Fruit fly (Drosophila melanogaster) whole organism, embryonic: Measurements from ENCODE around the gene CG16789.

Experiments used
- Aef1 ChIP-seq: fragments of 200-800 bp; sonication (Bioruptor generic); IDR thresholded peaks from 3 replicates; pipeline ENCODE4 v1.3.6; 2022; ENCODE audit warnings: missing biosample characterization, missing genetic modification characterization
- CG10366 ChIP-seq: fragments of 200-800 bp; sonication (Bioruptor generic); IDR thresholded peaks from 2 replicates; pipeline ENCODE4 v1.3.6; 2022; ENCODE audit warnings: missing biosample characterization, missing genetic modification characterization
- CG12659 ChIP-seq: fragments of 200-800 bp; sonication (Bioruptor generic); optimal IDR thresholded peaks from 3 replicates; lab custom pipeline; 2017; ENCODE audit warnings: mild to moderate bottlenecking, missing biosample characterization, missing genetic modification reagents, missing genetic modification characterization
- CG14860 ChIP-seq: fragments of 200-800 bp; sonication (Bioruptor generic); IDR thresholded peaks from 3 replicates; pipeline ENCODE4 v1.3.6; 2022; ENCODE audit warnings: missing biosample characterization, missing genetic modification characterization; ENCODE audit not compliant: partially characterized antibody
- CG14965 ChIP-seq: fragments of 200-800 bp; sonication (Bioruptor generic); optimal IDR thresholded peaks from 2 replicates; lab custom pipeline; 2016; ENCODE audit warnings: missing biosample characterization, missing genetic modification characterization, borderline replicate concordance
- CG17829 ChIP-seq: fragments of 200-800 bp; optimal IDR thresholded peaks from 2 replicates; lab custom pipeline; 2019; ENCODE audit warnings: missing biosample characterization, mild to moderate bottlenecking, missing genetic modification characterization, moderate library complexity
- CG18764 ChIP-seq: fragments of 200-800 bp; sonication (Bioruptor generic); optimal IDR thresholded peaks from 3 replicates; lab custom pipeline; 2016; ENCODE audit warnings: missing biosample characterization, missing genetic modification characterization
- CG2199 ChIP-seq: fragments of 200-800 bp; sonication (Bioruptor generic); IDR thresholded peaks from 3 replicates; pipeline ENCODE4 v1.3.6; 2022; ENCODE audit warnings: missing biosample characterization, missing genetic modification characterization
- CG31388 ChIP-seq: fragments of 200-800 bp; sonication (Bioruptor generic); optimal IDR thresholded peaks from 2 replicates; lab custom pipeline; 2016; ENCODE audit warnings: missing biosample characterization, missing genetic modification characterization
- CG3847 ChIP-seq: fragments of 200-800 bp; sonication (Bioruptor generic); IDR thresholded peaks from 2 replicates; pipeline ENCODE4 v1.3.6; 2022; ENCODE audit warnings: missing biosample characterization, missing genetic modification characterization
- CG4404 ChIP-seq: fragments of 200-800 bp; sonication (Bioruptor generic); IDR thresholded peaks from 2 replicates; pipeline ENCODE4 v1.3.6; 2022; ENCODE audit warnings: missing biosample characterization, missing genetic modification characterization
- CG4707 ChIP-seq: fragments of 200-800 bp; sonication (Bioruptor generic); optimal IDR thresholded peaks from 2 replicates; lab custom pipeline; 2018; ENCODE audit warnings: missing biosample characterization, mild to moderate bottlenecking, missing genetic modification characterization, moderate library complexity
- CG6791 ChIP-seq: fragments of 200-800 bp; sonication (Bioruptor generic); IDR thresholded peaks from 3 replicates; pipeline ENCODE4 v1.3.6; 2022; ENCODE audit warnings: missing biosample characterization, missing genetic modification characterization; ENCODE audit not compliant: partially characterized antibody
- CG6813 ChIP-seq: fragments of 200-800 bp; sonication (Bioruptor generic); optimal IDR thresholded peaks from 2 replicates; lab custom pipeline; 2017; ENCODE audit warnings: missing biosample characterization, missing genetic modification characterization, mild to moderate bottlenecking, moderate library complexity, missing genetic modification reagents
- CG8924 ChIP-seq: fragments of 200-800 bp; optimal IDR thresholded peaks from 3 replicates; lab custom pipeline; 2019; ENCODE audit warnings: missing biosample characterization, mild to moderate bottlenecking, missing genetic modification characterization, moderate library complexity
- CG9609 ChIP-seq: fragments of 200-800 bp; sonication (Bioruptor generic); optimal IDR thresholded peaks from 3 replicates; lab custom pipeline; 2016; ENCODE audit warnings: missing biosample characterization, missing genetic modification characterization
- CG9932 ChIP-seq: fragments of 200-800 bp; sonication (Bioruptor generic); IDR thresholded peaks from 2 replicates; pipeline ENCODE4 v1.3.6; 2022; ENCODE audit warnings: missing biosample characterization, missing genetic modification characterization
- D ChIP-seq, 2 experiments: fragments of 200-800 bp in 1 of 2; fragments of >200 bp in 1 of 2; sonication (Bioruptor generic) in 1 of 2; optimal IDR thresholded peaks; 2 replicates in 1 of 2; 3 replicates in 1 of 2; lab custom pipeline; 2017; ENCODE audit warnings: mild to moderate bottlenecking in 1 of 2, missing biosample characterization in 1 of 2, missing genetic modification characterization in 1 of 2, missing genetic modification reagents in 1 of 2
- Dad ChIP-seq: fragments of 200-800 bp; sonication (Bioruptor generic); optimal IDR thresholded peaks from 3 replicates; lab custom pipeline; 2016; ENCODE audit warnings: missing biosample characterization, missing genetic modification characterization
- Dip3 ChIP-seq: fragments of 200-800 bp; sonication (Bioruptor generic); optimal IDR thresholded peaks from 3 replicates; lab custom pipeline; 2016; ENCODE audit warnings: missing biosample characterization, missing genetic modification characterization
- Dll ChIP-seq: fragments of 200-800 bp; sonication (Bioruptor generic); IDR thresholded peaks from 4 replicates; pipeline ENCODE4 v1.3.6; 2022; ENCODE audit warnings: missing biosample characterization, missing genetic modification characterization; ENCODE audit not compliant: partially characterized antibody
- Ets97D ChIP-seq: fragments of 200-800 bp; sonication (Bioruptor generic); optimal IDR thresholded peaks from 3 replicates; lab custom pipeline; 2016; ENCODE audit warnings: missing biosample characterization, missing genetic modification characterization
- Fer1 ChIP-seq: fragments of 200-800 bp; sonication (Bioruptor generic); optimal IDR thresholded peaks from 2 replicates; lab custom pipeline; 2017; ENCODE audit warnings: missing biosample characterization, mild to moderate bottlenecking, missing genetic modification characterization
- H2.0 ChIP-seq: fragments of 200-800 bp; sonication (Bioruptor generic); IDR thresholded peaks from 2 replicates; pipeline ENCODE4 v1.3.6; 2022; ENCODE audit warnings: missing biosample characterization, missing genetic modification characterization
- Mrtf ChIP-seq: fragments of 200-800 bp; sonication (Bioruptor generic); IDR thresholded peaks from 3 replicates; pipeline ENCODE4 v1.3.6; 2022; ENCODE audit warnings: missing biosample characterization, missing genetic modification characterization
- Nf-YB ChIP-seq: fragments of 200-800 bp; sonication (Bioruptor generic); optimal IDR thresholded peaks from 3 replicates; lab custom pipeline; 2019; ENCODE audit warnings: missing biosample characterization, mild to moderate bottlenecking, missing genetic modification characterization, moderate library complexity
- Oli ChIP-seq: fragments of 200-800 bp; sonication (Bioruptor generic); optimal IDR thresholded peaks from 2 replicates; lab custom pipeline; 2018; ENCODE audit warnings: missing biosample characterization, mild to moderate bottlenecking, missing genetic modification characterization, moderate library complexity
- Sry-β ChIP-seq: fragments of 200-800 bp; sonication (Bioruptor generic); optimal IDR thresholded peaks from 2 replicates; lab custom pipeline; 2018; ENCODE audit warnings: missing biosample characterization, mild to moderate bottlenecking, missing genetic modification characterization, moderate library complexity
- Ssrp ChIP-seq: fragments of 200-800 bp; sonication (Bioruptor generic); optimal IDR thresholded peaks from 2 replicates; lab custom pipeline; 2018; ENCODE audit warnings: missing biosample characterization, mild to moderate bottlenecking, missing genetic modification characterization, moderate library complexity
- Stat92E ChIP-seq, 3 experiments: fragments of >200 bp in 2 of 3; fragments of 200-800 bp in 1 of 3; sonication (Bioruptor generic) in 1 of 3; optimal IDR thresholded peaks; 2 replicates each; lab custom pipeline; 2017 to 2019; ENCODE audit warnings: missing biosample characterization in 3 of 3, missing genetic modification characterization in 3 of 3, mild to moderate bottlenecking in 1 of 3, moderate library complexity in 1 of 3
- bbx ChIP-seq: fragments of 200-800 bp; sonication (Bioruptor generic); IDR thresholded peaks from 2 replicates; pipeline ENCODE4 v1.3.6; 2022; ENCODE audit warnings: missing biosample characterization, missing genetic modification characterization; ENCODE audit not compliant: partially characterized antibody
- cg ChIP-seq: fragments of 200-800 bp; sonication (Bioruptor generic); optimal IDR thresholded peaks from 3 replicates; lab custom pipeline; 2019; ENCODE audit warnings: missing biosample characterization, mild to moderate bottlenecking, missing genetic modification characterization, moderate library complexity
- dmrt99B ChIP-seq: fragments of 200-800 bp; sonication (Bioruptor generic); optimal IDR thresholded peaks from 2 replicates; lab custom pipeline; 2018; ENCODE audit warnings: missing biosample characterization, mild to moderate bottlenecking, missing genetic modification characterization, moderate library complexity
- fd3F ChIP-seq: fragments of 200-800 bp; sonication (Bioruptor generic); optimal IDR thresholded peaks from 2 replicates; lab custom pipeline; 2018; ENCODE audit warnings: missing biosample characterization, mild to moderate bottlenecking, missing genetic modification characterization, moderate library complexity
- gcm2 ChIP-seq: fragments of 200-800 bp; sonication (Bioruptor generic); optimal IDR thresholded peaks from 2 replicates; lab custom pipeline; 2016; ENCODE audit warnings: missing biosample characterization, missing genetic modification characterization
- gsb ChIP-seq: fragments of 200-800 bp; sonication (Bioruptor generic); IDR thresholded peaks from 2 replicates; pipeline ENCODE4 v1.3.6; 2022; ENCODE audit warnings: missing biosample characterization, missing genetic modification characterization
- gt ChIP-seq: fragments of 200-800 bp; sonication (Bioruptor generic); IDR thresholded peaks from 2 replicates; pipeline ENCODE4 v1.3.6; 2022; ENCODE audit warnings: missing biosample characterization, missing genetic modification characterization
- kni ChIP-seq: fragments of 200-800 bp; sonication (Bioruptor generic); optimal IDR thresholded peaks from 3 replicates; lab custom pipeline; 2017; ENCODE audit warnings: mild to moderate bottlenecking, missing biosample characterization, missing genetic modification reagents, missing genetic modification characterization
- lola ChIP-seq, 3 experiments: fragments of >200 bp in 2 of 3; fragments of 200-800 bp in 1 of 3; sonication (Bioruptor generic) in 1 of 3; optimal IDR thresholded peaks; 2 replicates each; lab custom pipeline; 2017 to 2019; ENCODE audit warnings: missing biosample characterization in 3 of 3, missing genetic modification characterization in 3 of 3, mild to moderate bottlenecking in 1 of 3, moderate library complexity in 1 of 3
- mld ChIP-seq: fragments of 200-800 bp; sonication (Bioruptor generic); IDR thresholded peaks from 3 replicates; pipeline ENCODE4 v1.3.6; 2022; ENCODE audit warnings: missing biosample characterization, missing genetic modification characterization; ENCODE audit not compliant: partially characterized antibody
- nom ChIP-seq: fragments of 200-800 bp; sonication (Bioruptor generic); optimal IDR thresholded peaks from 2 replicates; lab custom pipeline; 2017; ENCODE audit warnings: missing biosample characterization, missing genetic modification characterization, mild to moderate bottlenecking, moderate library complexity, missing genetic modification reagents
- oc ChIP-seq: fragments of 200-800 bp; sonication (Bioruptor generic); optimal IDR thresholded peaks from 2 replicates; lab custom pipeline; 2018; ENCODE audit warnings: missing biosample characterization, mild to moderate bottlenecking, missing genetic modification characterization, moderate library complexity
- org-1 ChIP-seq: fragments of 200-800 bp; sonication (Bioruptor generic); optimal IDR thresholded peaks from 2 replicates; lab custom pipeline; 2017; ENCODE audit warnings: missing biosample characterization, missing genetic modification characterization
- pan ChIP-seq, 4 experiments: fragments of >200 bp in 3 of 4; fragments of 200-800 bp in 1 of 4; sonication (Bioruptor generic) in 1 of 4; optimal IDR thresholded peaks in 3 of 4; IDR thresholded peaks in 1 of 4; 2 replicates each; pipeline versions ENCODE4 v1.3.6 to Lab custom; 2017 to 2022; ENCODE audit warnings: missing biosample characterization in 2 of 4, missing genetic modification characterization in 2 of 4, mixed read lengths in 1 of 4
- twi ChIP-seq: fragments of 200-800 bp; optimal IDR thresholded peaks from 2 replicates; lab custom pipeline; 2019; ENCODE audit warnings: missing biosample characterization, mild to moderate bottlenecking, missing genetic modification characterization, moderate library complexity
- z ChIP-seq: fragments of 200-800 bp; sonication (Bioruptor generic); IDR thresholded peaks from 3 replicates; pipeline ENCODE4 v1.3.6; 2022; ENCODE audit warnings: missing biosample characterization, missing genetic modification characterization
- zen ChIP-seq: fragments of 200-800 bp; sonication (Bioruptor generic); optimal IDR thresholded peaks from 3 replicates; lab custom pipeline; 2018; ENCODE audit warnings: missing biosample characterization, mild to moderate bottlenecking, missing genetic modification characterization, moderate library complexity

The CG16789 gene

dm6 chr3R:9604445-9605020 is 38.5 kb downstream of the CG16789 start (continued):
- TF ChIP-seq CG14965 (GFP tag; lab: Kevin White, UChicago): no peak
- no peak for TF ChIP-seq nom (GFP tag; lab: Kevin White, UChicago)
- TF ChIP-seq CG2199: no peak
- TF ChIP-seq dmrt99B (tag; lab: Kevin White, UChicago): no peak
- TF ChIP-seq Oli (tag; lab: Kevin White, UChicago): no peak
- peak; percentile 82 for TF ChIP-seq zen (tag; lab: Kevin White, UChicago)
- peak; percentile 10 for TF ChIP-seq cg
- no peak for TF ChIP-seq bbx (GFP tag; lab: Robert Waterston, UW)
- no peak for TF ChIP-seq CG6813 (GFP tag; lab: Kevin White, UChicago)
- TF ChIP-seq Ets97D: no peak
- no peak for TF ChIP-seq Fer1 (GFP tag; lab: Kevin White, UChicago)
- no peak for TF ChIP-seq CG3847 (GFP tag; lab: Robert Waterston, UW)
- no peak for TF ChIP-seq Stat92E (GFP tag; optimal IDR thresholded peaks at IDR 0.05; lab: Kevin White, UChicago)
- TF ChIP-seq, all 482 proteins: peak for 12

- TF ChIP-seq z (GFP tag; lab: Robert Waterston, UW): no peak
- no peak for TF ChIP-seq Sry-β
- TF ChIP-seq D (optimal IDR thresholded peaks at IDR 0.05; lab: Kevin White, UChicago): no peak
- TF ChIP-seq D (GFP tag; optimal IDR thresholded peaks at IDR 0.05; lab: Kevin White, UChicago): peak; percentile 51
- TF ChIP-seq CG4404: peak; percentile 35; the same call in 1 of the 2 replicates
- TF ChIP-seq mld (GFP tag; lab: Robert Waterston, UW): no peak
- no peak for TF ChIP-seq CG4707
- TF ChIP-seq gsb (GFP tag; lab: Robert Waterston, UW): no peak
- TF ChIP-seq gt (GFP tag; lab: Robert Waterston, UW): no peak
- TF ChIP-seq CG17829: peak; percentile 78
- TF ChIP-seq CG14860: no peak
- no peak for TF ChIP-seq Mrtf (GFP tag; lab: Robert Waterston, UW)
- TF ChIP-seq CG9609 (GFP tag; lab: Kevin White, UChicago): peak; percentile 10
- no peak for TF ChIP-seq Nf-YB (GFP tag; lab: Kevin White, UChicago)
- TF ChIP-seq fd3F (GFP tag; lab: Kevin White, UChicago): no peak
- no peak for TF ChIP-seq kni (GFP tag; lab: Kevin White, UChicago)
- no peak for TF ChIP-seq Dad (GFP tag; lab: Kevin White, UChicago)
- peak; percentile 40 for TF ChIP-seq CG8924 (tag; lab: Kevin White, UChicago)
- TF ChIP-seq CG6791: no peak
- no peak for TF ChIP-seq Dll (GFP tag; lab: Robert Waterston, UW)
- TF ChIP-seq H2.0: no peak
- TF ChIP-seq Dip3 (GFP tag; lab: Kevin White, UChicago): no peak
- TF ChIP-seq oc (tag; lab: Kevin White, UChicago): no peak
- no peak for TF ChIP-seq gcm2 (GFP tag; lab: Kevin White, UChicago)
- TF ChIP-seq Aef1: no peak
- TF ChIP-seq twi (tag; lab: Kevin White, UChicago): no peak
- TF ChIP-seq CG12659 (GFP tag; lab: Kevin White, UChicago): no peak
- TF ChIP-seq org-1 (GFP tag; lab: Kevin White, UChicago): no peak
- TF ChIP-seq pan (optimal IDR thresholded peaks at IDR 0.05; lab: Kevin White, UChicago): no peak
- TF ChIP-seq pan (GFP tag; optimal IDR thresholded peaks at IDR 0.05 in 1 of 2, IDR thresholded peaks at IDR 0.05 in 1 of 2): peak in 1 of 2 experiments; percentile 47
- TF ChIP-seq CG18764: peak; percentile 29
- peak; percentile 51 for TF ChIP-seq Ssrp (tag; lab: Kevin White, UChicago)
- TF ChIP-seq CG10366 (GFP tag; lab: Robert Waterston, UW): no peak
- TF ChIP-seq lola (GFP tag; optimal IDR thresholded peaks at IDR 0.05; lab: Kevin White, UChicago): peak in 1 of 3 experiments; percentile 71
- no peak for TF ChIP-seq CG31388 (GFP tag; lab: Kevin White, UChicago)
- no peak for TF ChIP-seq CG9932 (GFP tag; lab: Robert Waterston, UW)
Measured at dm6 chr3R:9605084-9605483, 39.1 kb downstream of the CG16789 start.
